Fruit fly (Drosophila melanogaster): ENCODE data around the gene futsch.

The futsch gene

DNA sequence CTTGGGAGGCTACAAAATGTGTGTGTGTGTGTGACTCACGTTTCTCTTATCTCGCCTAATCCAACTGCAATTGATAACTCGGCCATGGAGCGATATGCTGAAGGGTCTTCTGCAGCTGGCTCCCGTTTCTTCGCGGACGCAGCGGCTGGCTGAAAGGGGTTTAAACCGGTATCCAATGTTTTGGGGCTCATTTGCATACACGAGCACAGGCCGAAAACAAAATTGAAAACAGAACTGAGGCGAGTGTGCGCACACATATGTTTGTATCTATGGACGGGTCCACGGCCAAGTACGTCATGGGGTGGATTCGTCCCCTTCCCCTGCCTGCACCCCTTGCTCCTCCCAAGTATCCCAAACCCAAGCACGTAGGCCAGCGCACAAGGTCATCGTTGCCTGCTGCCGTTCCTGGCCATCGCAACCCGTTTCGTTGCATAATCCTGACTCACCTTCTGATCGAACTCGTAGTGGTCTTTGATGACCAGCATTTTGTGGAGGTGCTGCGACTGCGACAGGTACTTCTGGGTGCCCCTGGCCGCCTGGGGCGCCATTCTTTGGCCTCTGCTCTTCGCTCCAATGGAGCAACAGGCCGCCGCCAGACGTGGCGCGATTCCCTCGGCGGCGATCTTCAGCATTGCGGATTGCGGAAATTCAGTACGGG is 29.0 kb upstream of the futsch start (continued):
- no peak for TF ChIP-seq Doc3 (GFP tag; IDR thresholded peaks at IDR 0.05; ENCODE audit: partially characterized antibody)
- TF ChIP-seq sug (tag; optimal IDR thresholded peaks at IDR 0.05) = no peak
- TF ChIP-seq Oaz (GFP tag; IDR thresholded peaks at IDR 0.05) = no peak
- no peak for TF ChIP-seq maf-S (GFP tag; optimal IDR thresholded peaks at IDR 0.05)
- no peak for TF ChIP-seq Dll (GFP tag; IDR thresholded peaks at IDR 0.05; ENCODE audit: partially characterized antibody)
- no peak for TF ChIP-seq CG9932 (GFP tag; IDR thresholded peaks at IDR 0.05)
- TF ChIP-seq CHES-1-like (GFP tag; optimal IDR thresholded peaks at IDR 0.05) = no peak
- no peak for TF ChIP-seq Hmr (GFP tag; optimal IDR thresholded peaks at IDR 0.05)
- no peak for TF ChIP-seq CG11085 (GFP tag; IDR thresholded peaks at IDR 0.05)
- no peak for TF ChIP-seq CG12391 (tag; optimal IDR thresholded peaks at IDR 0.05)
- no peak for TF ChIP-seq CG4617 (GFP tag; optimal IDR thresholded peaks at IDR 0.05; ENCODE audit: borderline replicate concordance)
- TF ChIP-seq CG8388 (GFP tag; optimal IDR thresholded peaks at IDR 0.05) = no peak
- TF ChIP-seq CG13775 (GFP tag; optimal IDR thresholded peaks at IDR 0.05) = no peak
- no peak for TF ChIP-seq ken (GFP tag; IDR thresholded peaks at IDR 0.05)
- no peak for TF ChIP-seq CG12071 (GFP tag; optimal IDR thresholded peaks at IDR 0.05)
- TF ChIP-seq hth (optimal IDR thresholded peaks at IDR 0.05) = no peak
- no peak for TF ChIP-seq nmo (GFP tag; optimal IDR thresholded peaks at IDR 0.05)
- TF ChIP-seq crol (GFP tag; IDR thresholded peaks at IDR 0.05) = peak; percentile 58; the same call in 1 of the 2 replicates
- TF ChIP-seq cg (GFP tag; optimal IDR thresholded peaks at IDR 0.05) = peak; percentile 17
- TF ChIP-seq Deaf1 (tag; optimal IDR thresholded peaks at IDR 0.05) = peak; percentile 55
- TF ChIP-seq tin (GFP tag; optimal IDR thresholded peaks at IDR 0.05) = no peak
- TF ChIP-seq trem (tag; optimal IDR thresholded peaks at IDR 0.05) = no peak
- no peak for TF ChIP-seq B-H2 (GFP tag; optimal IDR thresholded peaks at IDR 0.05)
- no peak for TF ChIP-seq pan (optimal IDR thresholded peaks at IDR 0.05)
- TF ChIP-seq pan (GFP tag; optimal IDR thresholded peaks at IDR 0.05 in 1 of 2, IDR thresholded peaks at IDR 0.05 in 1 of 2) = no peak
- TF ChIP-seq NC2α (GFP tag; optimal IDR thresholded peaks at IDR 0.05) = no peak
- no peak for TF ChIP-seq B-H1 (GFP tag; IDR thresholded peaks at IDR 0.05)
- no peak for TF ChIP-seq CG2712 (tag; optimal IDR thresholded peaks at IDR 0.05)
- no peak for TF ChIP-seq CG13894 (tag; optimal IDR thresholded peaks at IDR 0.05)
- no peak for TF ChIP-seq CG7745 (tag; optimal IDR thresholded peaks at IDR 0.05)
- no peak for TF ChIP-seq Myb (GFP tag; optimal IDR thresholded peaks at IDR 0.05)
- no peak for TF ChIP-seq CG13123 (GFP tag; optimal IDR thresholded peaks at IDR 0.05)
- TF ChIP-seq Xbp1 (GFP tag; optimal IDR thresholded peaks at IDR 0.05) = no peak
- no peak for TF ChIP-seq her (GFP tag; optimal IDR thresholded peaks at IDR 0.05)
- no peak for TF ChIP-seq CG2202 (tag; optimal IDR thresholded peaks at IDR 0.05)
- no peak for TF ChIP-seq CG7987 (GFP tag; optimal IDR thresholded peaks at IDR 0.05)
- TF ChIP-seq kay (GFP tag; optimal IDR thresholded peaks at IDR 0.05) = no peak
- no peak for TF ChIP-seq Jarid2 (GFP tag; optimal IDR thresholded peaks at IDR 0.05)
- peak; percentile 70 for TF ChIP-seq vvl (GFP tag; IDR thresholded peaks at IDR 0.05)
- TF ChIP-seq jing (GFP tag; optimal IDR thresholded peaks at IDR 0.05) = no peak
- TF ChIP-seq CG18619 (GFP tag; optimal IDR thresholded peaks at IDR 0.05) = no peak
- no peak for TF ChIP-seq peb (GFP tag; IDR thresholded peaks at IDR 0.05)
- no peak for TF ChIP-seq CG6654 (GFP tag; optimal IDR thresholded peaks at IDR 0.05)

Measured in whole organism, embryonic.